Worm (Caenorhabditis elegans): ENCODE results near the gene F10C1.8.

Gene F10C1.8

ce11 chrII:5768274-5768820 lies 14.1 kb downstream of the F10C1.8 start:
- TF ChIP-seq mep-1 (tag; optimal IDR thresholded peaks at IDR 0.05), result peak; percentile 40
- peak; percentile 12 for TF ChIP-seq rnt-1 (tag; optimal IDR thresholded peaks at IDR 0.05)
- no peak for TF ChIP-seq nhr-47 (tag; optimal IDR thresholded peaks at IDR 0.05)
- TF ChIP-seq C16A3.4 (tag; optimal IDR thresholded peaks at IDR 0.05), result no peak
- no peak for TF ChIP-seq aly-2 (tag; optimal IDR thresholded peaks at IDR 0.05)
- TF ChIP-seq lin-39 (tag; optimal IDR thresholded peaks at IDR 0.05), result peak; percentile 41
- TF ChIP-seq nhr-20 (tag; optimal IDR thresholded peaks at IDR 0.05), result peak; percentile 34
- no peak for TF ChIP-seq sptf-1 (tag; optimal IDR thresholded peaks at IDR 0.05)
- TF ChIP-seq ceh-63 (GFP tag; optimal IDR thresholded peaks at IDR 0.05), result no peak
- TF ChIP-seq lin-14 (GFP tag; optimal IDR thresholded peaks at IDR 0.05), result peak; percentile 67
- peak; percentile 44 for TF ChIP-seq blmp-1 (tag; optimal IDR thresholded peaks at IDR 0.05)
- peak; percentile 3 for TF ChIP-seq nhr-71 (tag; optimal IDR thresholded peaks at IDR 0.05)
- TF ChIP-seq snu-23 (GFP tag; optimal IDR thresholded peaks at IDR 0.05), result peak; percentile 36
- TF ChIP-seq nhr-85 (tag), result peak; percentile 88
- peak in 2 of 6 experiments; percentile 19 to 59 for TF ChIP-seq elt-3 (tag; optimal IDR thresholded peaks at IDR 0.05)

ce11 chrII:5772547-5773142 lies 18.4 kb downstream of the F10C1.8 start:
- peak; percentile 38 to 51 for TF ChIP-seq efl-1 (optimal IDR thresholded peaks at IDR 0.05)
- TF ChIP-seq efl-1 (GFP tag; optimal IDR thresholded peaks at IDR 0.05 in 1 of 2), result peak; percentile 24 to 93
- TF ChIP-seq efl-3 (GFP tag; optimal IDR thresholded peaks at IDR 0.05), result no peak
- peak; percentile 23 for TF ChIP-seq snpc-4 (tag; optimal IDR thresholded peaks at IDR 0.05)
- TF ChIP-seq nhr-11 (tag; optimal IDR thresholded peaks at IDR 0.05), result no peak
- peak; percentile 42 for TF ChIP-seq F16B12.6 (tag; optimal IDR thresholded peaks at IDR 0.05)
- no peak for TF ChIP-seq lin-15B (tag; optimal IDR thresholded peaks at IDR 0.05)
- TF ChIP-seq snu-23 (GFP tag; optimal IDR thresholded peaks at IDR 0.05), result peak; percentile 73
- no peak for TF ChIP-seq sox-4 (tag; optimal IDR thresholded peaks at IDR 0.05)
- peak; percentile 63 for TF ChIP-seq nhr-47 (tag; optimal IDR thresholded peaks at IDR 0.05)
- peak in 2 of 3 experiments; percentile 10 to 18 for TF ChIP-seq dpl-1 (GFP tag; optimal IDR thresholded peaks at IDR 0.05)
- TF ChIP-seq rnt-1 (tag; optimal IDR thresholded peaks at IDR 0.05), result peak; percentile 67
- peak; percentile 56 to 62 for TF ChIP-seq lin-35 (GFP tag; optimal IDR thresholded peaks at IDR 0.05)
- TF ChIP-seq ceh-8 (GFP tag; optimal IDR thresholded peaks at IDR 0.05), result peak; percentile 11
- peak in 1 of 2 experiments; percentile 50 for TF ChIP-seq mdl-1 (tag; optimal IDR thresholded peaks at IDR 0.05)
- TF ChIP-seq fkh-8 (tag; optimal IDR thresholded peaks at IDR 0.05), result peak; percentile 16
- peak; percentile 19 to 53 for TF ChIP-seq lsy-2 (tag; optimal IDR thresholded peaks at IDR 0.05)
- peak; percentile 28 for TF ChIP-seq lin-13 (GFP tag; optimal IDR thresholded peaks at IDR 0.05)
- peak; percentile 63 for TF ChIP-seq nhr-20 (tag; optimal IDR thresholded peaks at IDR 0.05)
- peak; percentile 19 for TF ChIP-seq nhr-77 (tag; optimal IDR thresholded peaks at IDR 0.05)
- peak; percentile 42 for TF ChIP-seq lin-14 (GFP tag; optimal IDR thresholded peaks at IDR 0.05)
- peak; percentile 20 for TF ChIP-seq skn-1 (tag; optimal IDR thresholded peaks at IDR 0.05)
- no peak for TF ChIP-seq sup-37 (GFP tag; optimal IDR thresholded peaks at IDR 0.05)
- TF ChIP-seq xbp-1 (tag; optimal IDR thresholded peaks at IDR 0.05), result peak; percentile 17
- TF ChIP-seq nhr-90 (tag; optimal IDR thresholded peaks at IDR 0.05; ENCODE audit: poor library complexity), result peak; percentile 50
- no peak for TF ChIP-seq hlh-4 (tag; optimal IDR thresholded peaks at IDR 0.05)
- peak; percentile 10 for TF ChIP-seq dsc-1 (tag; optimal IDR thresholded peaks at IDR 0.05)
- peak; percentile 38 for TF ChIP-seq unc-130 (tag; optimal IDR thresholded peaks at IDR 0.05)
- TF ChIP-seq fos-1 (tag; optimal IDR thresholded peaks at IDR 0.05), result no peak
- TF ChIP-seq ceh-63 (GFP tag; optimal IDR thresholded peaks at IDR 0.05), result no peak
- peak; percentile 51 for TF ChIP-seq swsn-7 (tag; optimal IDR thresholded peaks at IDR 0.05)
- TF ChIP-seq elt-3 (tag; optimal IDR thresholded peaks at IDR 0.05), result peak in 1 of 6 experiments; percentile 13
- TF ChIP-seq nhr-28 (tag; optimal IDR thresholded peaks at IDR 0.05), result no peak
- peak; percentile 59 for TF ChIP-seq nhr-19 (GFP tag; conservative IDR thresholded peaks at IDR 0.05)
- peak; percentile 9 for TF ChIP-seq mep-1 (tag; optimal IDR thresholded peaks at IDR 0.05)
- peak; percentile 56 for TF ChIP-seq C16A3.4 (tag; optimal IDR thresholded peaks at IDR 0.05)
- peak in 2 of 3 experiments; percentile 25 to 55 for TF ChIP-seq ceh-82 (tag; optimal IDR thresholded peaks at IDR 0.05)
- peak; percentile 25 for TF ChIP-seq elt-2 (tag; optimal IDR thresholded peaks at IDR 0.05)
- TF ChIP-seq nhr-85 (tag), result peak; percentile 57
- TF ChIP-seq isw-1 (GFP tag; IDR thresholded peaks at IDR 0.05), result 0 out of 2 replicates have a peak, but pooled peaks have one; percentile 3
- peak; percentile 63 for TF ChIP-seq nhr-71 (tag; optimal IDR thresholded peaks at IDR 0.05)

Measured in whole organism, L1 larva.